Fruit fly (Drosophila melanogaster) S2 (cell line): ENCODE measurements around the gene CG32192.

Source experiments
- CG8478 ChIP-seq: fragments of >200 bp; optimal IDR thresholded peaks from 2 replicates; lab custom pipeline; 2018
- CTCF ChIP-seq, 2 experiments: fragments of >200 bp; optimal IDR thresholded peaks; 2 replicates each; lab custom pipeline; 2018

- TF ChIP-seq CTCF (optimal IDR thresholded peaks at IDR 0.05; lab: Kevin White, UChicago) = no peak
- TF ChIP-seq CG8478 (lab: Kevin White, UChicago) = no peak
These were observed 49.1 kb upstream of the CG32192 start for dm6 chr3L:17991014-17991413.
